Worm (Caenorhabditis elegans): ENCODE results near the gene rpac-40.

The rpac-40 gene

DNA sequence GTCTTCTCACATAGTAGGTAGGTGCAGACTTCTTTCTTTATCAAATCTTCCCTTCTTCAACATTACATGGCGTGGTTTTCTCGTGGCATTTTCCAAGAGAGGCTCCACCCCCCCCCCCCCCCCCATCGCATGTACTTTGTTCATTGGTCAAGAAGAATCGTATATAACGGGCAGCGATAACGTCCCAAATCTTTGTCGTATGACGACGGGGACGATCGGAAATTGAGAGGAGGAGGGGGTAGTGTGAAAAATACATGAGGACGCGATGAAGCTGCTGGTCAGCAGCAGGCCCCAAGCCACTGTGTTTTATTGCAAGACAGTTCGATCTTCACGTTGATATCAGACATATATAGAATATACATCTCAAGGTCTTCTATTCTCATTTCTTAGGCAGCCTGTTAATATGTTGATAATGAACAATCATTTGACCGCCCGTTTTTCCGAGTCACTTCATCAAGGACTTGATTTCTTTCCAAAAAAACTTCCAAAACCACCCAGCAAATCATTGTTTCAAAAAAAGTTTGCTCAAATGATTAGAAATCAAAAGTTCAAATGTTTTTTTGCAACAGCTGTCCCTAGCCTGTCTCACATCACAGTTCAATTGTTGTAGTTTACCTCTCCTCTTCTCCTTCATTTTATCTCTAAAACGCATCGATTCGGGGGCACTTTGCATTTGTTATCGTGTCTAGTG lies 12.7 kb upstream of the rpac-40 start (continued):
- TF ChIP-seq skn-1 (tag; optimal IDR thresholded peaks at IDR 0.05) (no peak), ztf-4 (tag; optimal IDR thresholded peaks at IDR 0.05) (no peak), ceh-82 (tag; optimal IDR thresholded peaks at IDR 0.05) (no peak)

DNA sequence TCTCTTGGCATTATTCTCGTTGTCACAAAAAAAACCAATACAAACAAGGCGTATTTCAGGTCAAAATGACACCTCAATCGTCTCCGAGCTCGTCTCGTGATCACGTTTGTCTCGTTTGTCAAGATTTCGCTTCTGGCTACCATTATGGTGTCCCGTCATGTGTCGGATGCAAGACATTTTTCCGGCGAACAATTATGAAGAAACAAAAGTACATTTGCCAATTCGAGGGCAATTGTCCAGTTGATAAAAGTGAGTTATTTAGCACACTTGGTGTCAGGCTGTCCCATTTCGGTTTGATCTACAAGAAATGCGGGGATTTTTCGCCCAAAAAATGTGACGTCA lies 12.2 kb upstream of the rpac-40 start, which contains the start of gene nhr-114:
nhr-114 (plus strand) TSS at position 59 of the 342 bp plus-strand sequence.
- no peak for TF ChIP-seq nhr-12 (tag; optimal IDR thresholded peaks at IDR 0.05)
- TF ChIP-seq egl-5 (tag; optimal IDR thresholded peaks at IDR 0.05) = no peak
- TF ChIP-seq elt-2 (tag; optimal IDR thresholded peaks at IDR 0.05) = peak; percentile 45

DNA sequence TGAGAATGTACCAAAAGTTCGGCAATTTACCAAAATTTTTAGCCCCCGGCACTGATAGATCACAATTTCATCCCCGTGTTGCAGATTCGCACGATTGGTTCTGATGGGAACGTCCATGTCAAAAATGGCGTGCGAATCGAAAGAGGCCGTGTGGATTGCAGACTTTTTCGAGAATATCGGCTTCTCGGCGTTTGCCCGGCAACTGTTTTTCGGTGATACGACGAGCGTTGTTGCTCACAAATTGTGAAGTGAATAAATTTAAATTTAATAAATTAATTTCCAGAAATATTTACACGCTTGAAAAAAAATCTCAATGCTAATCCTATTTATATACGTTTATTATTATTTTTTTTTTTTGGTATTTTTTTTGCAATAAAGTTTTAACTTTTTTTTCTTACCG lies 9.7 kb upstream of the rpac-40 start:
- TF ChIP-seq egl-5 (tag; optimal IDR thresholded peaks at IDR 0.05) (no peak), jun-1 (tag; optimal IDR thresholded peaks at IDR 0.05) (no peak), nhr-43 (tag; optimal IDR thresholded peaks at IDR 0.05; ENCODE audit: poor library complexity, severe bottlenecking) (no peak), unc-39 (tag; optimal IDR thresholded peaks at IDR 0.05) (no peak), nhr-28 (tag; optimal IDR thresholded peaks at IDR 0.05) (no peak), lin-15B (tag; optimal IDR thresholded peaks at IDR 0.05) (no peak), eor-1 (tag; optimal IDR thresholded peaks at IDR 0.05) (no peak), nhr-76 (tag; optimal IDR thresholded peaks at IDR 0.05) (no peak), ZK546.5 (tag; optimal IDR thresholded peaks at IDR 0.05) (no peak), ceh-82 (tag; optimal IDR thresholded peaks at IDR 0.05) (no peak), nhr-67 (tag; optimal IDR thresholded peaks at IDR 0.05) (no peak)

DNA sequence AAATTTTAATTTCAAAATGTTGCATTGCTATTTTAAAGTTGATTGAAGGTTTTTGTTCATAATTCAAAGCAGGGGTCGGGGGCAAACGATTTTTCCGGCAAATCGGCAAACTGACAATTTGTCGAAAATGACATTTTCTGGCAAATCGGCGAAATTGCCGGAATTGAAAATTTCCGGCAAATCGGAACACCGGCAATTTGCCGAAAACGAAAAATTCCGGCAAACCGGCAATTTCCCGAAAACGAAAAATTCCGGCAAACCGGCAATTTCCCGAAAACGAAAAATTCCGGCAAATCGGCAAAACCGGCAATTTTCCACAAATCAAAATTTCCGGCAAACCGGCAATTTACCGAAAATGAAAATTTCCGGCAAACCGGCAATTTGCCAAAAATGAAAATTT lies 9.1 kb upstream of the rpac-40 start:
- TF ChIP-seq nhr-23 (tag; optimal IDR thresholded peaks at IDR 0.05) = no peak
- no peak for TF ChIP-seq mml-1 (tag; optimal IDR thresholded peaks at IDR 0.05)
- no peak for TF ChIP-seq R02D3.7 (tag; optimal IDR thresholded peaks at IDR 0.05)
- no peak for TF ChIP-seq nhr-11 (tag; optimal IDR thresholded peaks at IDR 0.05)
- TF ChIP-seq lin-39 (tag; optimal IDR thresholded peaks at IDR 0.05) = no peak
- no peak for TF ChIP-seq egl-5 (tag; optimal IDR thresholded peaks at IDR 0.05)
- no peak for TF ChIP-seq nhr-43 (tag; optimal IDR thresholded peaks at IDR 0.05; ENCODE audit: poor library complexity, severe bottlenecking)
- no peak for TF ChIP-seq pha-4 (tag; optimal IDR thresholded peaks at IDR 0.05)
- TF ChIP-seq jun-1 (tag; optimal IDR thresholded peaks at IDR 0.05) = no peak
- no peak for TF ChIP-seq eor-1 (tag; optimal IDR thresholded peaks at IDR 0.05)
- no peak for TF ChIP-seq nhr-237 (tag; optimal IDR thresholded peaks at IDR 0.05)
- TF ChIP-seq nhr-25 (tag; optimal IDR thresholded peaks at IDR 0.05) = no peak
- TF ChIP-seq tbx-2 (tag; optimal IDR thresholded peaks at IDR 0.05) = no peak
- TF ChIP-seq ZK546.5 (tag; optimal IDR thresholded peaks at IDR 0.05) = no peak

DNA sequence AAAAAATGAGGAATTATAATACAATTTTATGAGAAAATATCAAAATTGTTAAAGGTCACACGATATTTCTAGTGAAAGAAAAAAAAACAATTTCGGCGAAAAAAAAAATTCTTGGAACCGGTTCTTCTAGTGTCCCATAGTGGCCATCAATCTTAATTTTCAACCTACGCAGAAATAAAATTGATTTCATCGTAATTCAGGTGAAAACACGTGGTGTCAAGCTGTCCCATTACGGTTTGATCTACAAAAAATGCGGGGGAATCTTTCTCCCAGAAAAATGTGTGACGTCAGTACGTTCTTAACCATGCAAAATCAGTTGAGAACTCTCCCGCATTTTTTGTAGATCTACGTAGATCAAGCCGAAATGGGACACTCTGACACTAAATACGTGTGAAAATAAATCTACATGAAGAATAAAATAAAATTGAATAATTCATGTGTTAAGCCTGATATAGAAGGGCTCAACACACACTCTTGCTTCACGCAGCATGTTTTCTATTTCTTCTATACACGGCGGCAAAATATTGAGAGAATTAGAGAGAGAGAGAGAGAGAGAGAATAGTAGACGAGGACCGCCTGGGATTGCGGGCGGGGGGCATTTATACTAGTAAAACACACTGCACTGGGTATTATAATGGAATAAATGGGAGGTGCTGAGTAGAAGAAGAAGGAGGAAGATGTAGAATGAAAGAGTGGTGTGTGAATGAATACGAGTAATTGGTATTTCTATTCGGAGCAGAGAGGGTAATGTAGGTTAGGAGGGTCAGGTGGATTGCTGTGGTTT lies 6.4 kb upstream of the rpac-40 start:
- no peak for TF ChIP-seq elt-1 (tag; optimal IDR thresholded peaks at IDR 0.05)
- peak; percentile 62 for TF ChIP-seq hmg-11 (tag; optimal IDR thresholded peaks at IDR 0.05)
- TF ChIP-seq ceh-9 (tag; optimal IDR thresholded peaks at IDR 0.05) = no peak
- no peak for TF ChIP-seq nhr-23 (tag; optimal IDR thresholded peaks at IDR 0.05)
- no peak for TF ChIP-seq fos-1 (tag; optimal IDR thresholded peaks at IDR 0.05)
- TF ChIP-seq ztf-4 (tag; optimal IDR thresholded peaks at IDR 0.05) = no peak
- no peak for TF ChIP-seq ZK546.5 (tag; optimal IDR thresholded peaks at IDR 0.05)
- peak; percentile 11 for TF ChIP-seq nfya-1 (tag; optimal IDR thresholded peaks at IDR 0.05; ENCODE audit: insufficient read depth)

DNA sequence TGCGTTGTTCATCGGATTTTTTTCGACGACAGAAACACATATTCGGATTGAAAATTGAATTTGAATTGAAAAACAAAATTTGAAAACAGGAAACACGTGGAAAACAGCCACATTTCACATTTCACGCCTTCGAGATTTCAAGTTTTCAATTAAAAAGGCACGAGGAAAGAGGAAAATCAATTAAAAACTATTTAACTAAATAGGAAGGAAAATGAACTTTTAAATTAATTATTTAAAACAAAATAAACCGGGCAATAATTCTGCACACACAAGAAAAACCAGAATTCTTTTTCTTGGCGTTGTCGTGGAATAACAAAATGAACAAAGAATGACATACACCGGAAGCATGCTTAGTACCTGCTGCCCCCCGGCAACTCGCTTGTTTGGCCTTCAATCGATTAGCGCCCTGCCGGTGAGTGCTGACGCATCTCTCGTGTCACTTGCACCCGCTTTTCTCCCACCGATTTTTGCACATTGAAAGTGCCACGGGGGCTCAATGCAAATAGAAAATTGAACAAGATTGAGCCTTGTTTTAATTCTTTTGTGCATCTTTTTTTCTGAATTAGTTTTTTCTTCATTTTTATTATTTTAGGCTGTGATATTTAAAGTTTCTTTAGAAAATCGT lies 4.6 kb upstream of the rpac-40 start, which contains the start of gene Y45G5AM.9:
Y45G5AM.9 (minus strand) TSS at position 51 of the 625 bp plus-strand sequence.
- no peak for TF ChIP-seq ceh-9 (tag; optimal IDR thresholded peaks at IDR 0.05)
- TF ChIP-seq jun-1 (tag; optimal IDR thresholded peaks at IDR 0.05) = peak; percentile 55
- peak; percentile 95 for TF ChIP-seq hmg-11 (tag; optimal IDR thresholded peaks at IDR 0.05)
- TF ChIP-seq ceh-28 (tag; optimal IDR thresholded peaks at IDR 0.05) = peak; percentile 92
- TF ChIP-seq nhr-237 (tag; optimal IDR thresholded peaks at IDR 0.05) = no peak
- TF ChIP-seq lsy-12 (tag; optimal IDR thresholded peaks at IDR 0.05) = no peak
- peak; percentile 74 for TF ChIP-seq nhr-25 (tag; optimal IDR thresholded peaks at IDR 0.05)
- TF ChIP-seq nhr-11 (tag; optimal IDR thresholded peaks at IDR 0.05) = no peak
- peak; percentile 27 for TF ChIP-seq pqm-1 (tag; optimal IDR thresholded peaks at IDR 0.05)
- no peak for TF ChIP-seq ztf-4 (tag; optimal IDR thresholded peaks at IDR 0.05)
- peak; percentile 24 for TF ChIP-seq skn-1 (tag; optimal IDR thresholded peaks at IDR 0.05)
- peak; percentile 78 for TF ChIP-seq lin-15B (tag; optimal IDR thresholded peaks at IDR 0.05)
- TF ChIP-seq nhr-12 (tag; optimal IDR thresholded peaks at IDR 0.05) = no peak
- TF ChIP-seq ama-1 (optimal IDR thresholded peaks at IDR 0.05) = no peak
- TF ChIP-seq zag-1 (tag; optimal IDR thresholded peaks at IDR 0.05) = no peak
- no peak for TF ChIP-seq elt-1 (tag; optimal IDR thresholded peaks at IDR 0.05)
- TF ChIP-seq ZK546.5 (tag; optimal IDR thresholded peaks at IDR 0.05) = no peak
- no peak for TF ChIP-seq ztf-11 (tag; optimal IDR thresholded peaks at IDR 0.05)
- peak; percentile 83 for TF ChIP-seq snpc-4 (tag; optimal IDR thresholded peaks at IDR 0.05)
- no peak for TF ChIP-seq ceh-16 (tag; optimal IDR thresholded peaks at IDR 0.05)
- no peak for TF ChIP-seq unc-62 (GFP tag; optimal IDR thresholded peaks at IDR 0.05)
- TF ChIP-seq elt-3 (tag; optimal IDR thresholded peaks at IDR 0.05) = no peak
- TF ChIP-seq nhr-23 (tag; optimal IDR thresholded peaks at IDR 0.05) = peak; percentile 66
